Worm (Caenorhabditis elegans): ENCODE results near the gene lec-3.
"Not testable (repeated sequence)": the region's sequence is repeated elsewhere in the genome, so short reads cannot be mapped to it uniquely, and the experiment has no call there.

The lec-3 gene

DNA sequence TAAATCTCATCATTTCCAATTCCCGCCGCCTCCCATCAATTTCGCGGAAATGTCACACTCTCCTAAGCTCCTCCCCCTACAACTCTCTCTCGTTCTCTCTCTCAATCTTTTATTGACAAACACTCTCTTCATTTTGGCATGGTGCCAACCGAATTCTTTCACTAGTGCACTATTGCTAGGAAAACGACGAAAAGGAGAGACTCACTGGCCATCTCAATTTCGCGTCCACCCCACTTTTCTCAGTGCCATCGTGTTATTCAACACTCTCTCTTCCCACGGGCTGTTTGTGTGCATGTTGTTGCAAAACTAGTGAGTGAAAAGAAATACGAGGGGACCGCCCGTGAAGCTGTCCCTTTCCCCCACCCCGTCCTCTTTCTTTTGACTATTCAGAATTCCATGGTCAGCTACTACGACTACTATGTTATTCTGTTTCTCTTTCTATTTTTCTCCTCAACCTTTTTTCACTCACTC lies 6.0 kb upstream of the lec-3 start:
- TF ChIP-seq flt-1 (GFP tag; IDR thresholded peaks at IDR 0.05) (no peak), ztf-23 (GFP tag; IDR thresholded peaks at IDR 0.05) (no peak), ref-1 (GFP tag; conservative IDR thresholded peaks at IDR 0.05) (no peak), med-1 (GFP tag; optimal IDR thresholded peaks at IDR 0.05; ENCODE audit: insufficient read depth) (no peak), T22C8.4 (GFP tag; IDR thresholded peaks at IDR 0.05) (no peak), klf-2 (GFP tag; conservative IDR thresholded peaks at IDR 0.05) (no peak), tab-1 (GFP tag; IDR thresholded peaks at IDR 0.05) (no peak), cog-1 (tag; optimal IDR thresholded peaks at IDR 0.05) (no peak), ztf-29 (GFP tag; IDR thresholded peaks at IDR 0.05) (no peak)

DNA sequence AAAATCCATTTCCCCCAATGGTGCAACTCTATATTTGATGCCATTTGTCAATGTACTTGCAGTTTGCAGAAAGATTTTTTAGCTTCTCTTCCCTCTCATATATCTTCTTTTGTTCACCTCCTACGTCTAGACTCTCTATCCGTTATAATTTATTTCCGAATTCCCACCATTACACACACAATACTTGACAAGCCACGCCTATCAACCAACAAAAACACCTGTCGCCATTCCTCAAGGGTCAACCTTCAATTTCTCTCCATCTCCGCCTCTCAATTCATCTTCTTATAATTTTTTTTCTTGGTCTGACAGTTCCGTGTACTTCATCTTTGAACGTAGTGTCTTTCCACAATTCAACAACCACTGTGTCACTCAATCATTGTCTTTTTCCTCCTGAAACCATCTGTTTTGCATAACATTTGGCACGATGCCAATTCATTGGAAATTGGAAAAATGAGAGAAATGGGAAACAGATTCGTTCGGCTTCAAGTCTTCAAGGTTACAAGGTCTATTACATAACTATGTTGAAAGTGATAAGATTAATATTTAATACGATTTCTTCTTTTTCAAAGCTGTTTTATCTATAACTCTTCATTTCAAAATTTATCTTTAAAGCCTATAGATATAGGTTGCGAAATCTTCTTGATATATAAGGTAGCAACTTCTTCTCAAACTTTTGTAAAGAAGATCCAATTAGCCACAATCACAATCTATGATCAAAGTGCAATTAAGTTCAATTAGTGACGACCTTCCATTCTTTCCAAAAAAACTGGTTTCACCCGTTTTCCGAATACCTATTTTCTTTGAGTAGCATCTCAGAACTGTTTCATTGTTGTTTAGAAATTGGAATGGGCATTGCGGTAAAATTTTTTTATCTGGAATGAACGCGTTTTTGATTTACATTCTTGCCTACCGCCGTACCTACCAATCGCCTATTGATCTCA lies 4.0 kb upstream of the lec-3 start:
- no peak for TF ChIP-seq ref-1 (GFP tag; conservative IDR thresholded peaks at IDR 0.05)
- TF ChIP-seq ztf-23 (GFP tag; IDR thresholded peaks at IDR 0.05) = no peak
- TF ChIP-seq tab-1 (GFP tag; IDR thresholded peaks at IDR 0.05) = no peak
- TF ChIP-seq cog-1 (tag; optimal IDR thresholded peaks at IDR 0.05) = no peak
- TF ChIP-seq klf-2 (GFP tag; conservative IDR thresholded peaks at IDR 0.05) = no peak
- TF ChIP-seq T22C8.4 (GFP tag; IDR thresholded peaks at IDR 0.05) = no peak
- no peak for TF ChIP-seq med-1 (GFP tag; optimal IDR thresholded peaks at IDR 0.05; ENCODE audit: insufficient read depth)

DNA sequence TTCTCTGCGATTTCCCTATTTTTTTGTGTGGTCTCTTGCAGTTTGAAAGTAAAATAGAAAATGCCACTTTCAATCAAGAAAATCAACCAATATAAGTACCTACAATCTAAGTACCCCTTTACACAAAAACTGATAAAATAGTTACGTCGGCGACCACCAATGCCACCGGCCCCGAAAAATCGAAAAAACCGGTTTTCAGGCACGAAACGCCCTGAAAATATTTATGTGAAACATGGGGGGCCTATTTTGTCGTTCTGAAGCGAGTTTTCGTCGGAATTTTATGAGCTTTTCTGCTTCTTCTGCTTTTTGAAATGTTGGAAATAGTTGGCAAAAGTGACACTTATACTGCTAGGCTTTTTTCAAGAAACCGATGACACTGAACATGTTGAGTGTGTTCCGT lies 2.3 kb upstream of the lec-3 start:
- TF ChIP-seq flt-1 (GFP tag; IDR thresholded peaks at IDR 0.05) (no peak), ztf-29 (GFP tag; IDR thresholded peaks at IDR 0.05) (no peak)

DNA sequence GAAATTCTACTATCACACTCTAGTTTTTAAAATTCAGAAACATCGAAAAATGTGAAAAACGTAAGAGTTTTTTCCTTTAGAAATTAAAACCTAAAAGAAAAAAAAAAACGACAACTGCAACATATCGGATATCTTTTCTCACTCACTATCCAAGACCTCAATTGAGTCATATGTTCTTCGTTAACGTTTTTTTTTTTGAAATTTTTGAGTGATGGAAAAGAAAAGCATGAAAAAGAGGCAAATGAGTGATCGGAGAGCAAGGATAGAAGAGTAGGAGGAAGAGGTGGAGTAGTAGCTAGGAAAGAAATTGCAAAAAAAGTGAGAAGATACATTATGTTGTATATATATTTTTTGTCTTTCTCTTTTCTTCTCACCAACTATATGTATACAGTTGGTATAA lies 1.4 kb upstream of the lec-3 start:
- TF ChIP-seq tab-1 (GFP tag; IDR thresholded peaks at IDR 0.05) (no peak), klf-2 (GFP tag; conservative IDR thresholded peaks at IDR 0.05) (no peak), ref-1 (GFP tag; conservative IDR thresholded peaks at IDR 0.05) (no peak), cog-1 (tag; optimal IDR thresholded peaks at IDR 0.05) (no peak), ztf-23 (GFP tag; IDR thresholded peaks at IDR 0.05) (no peak)

DNA sequence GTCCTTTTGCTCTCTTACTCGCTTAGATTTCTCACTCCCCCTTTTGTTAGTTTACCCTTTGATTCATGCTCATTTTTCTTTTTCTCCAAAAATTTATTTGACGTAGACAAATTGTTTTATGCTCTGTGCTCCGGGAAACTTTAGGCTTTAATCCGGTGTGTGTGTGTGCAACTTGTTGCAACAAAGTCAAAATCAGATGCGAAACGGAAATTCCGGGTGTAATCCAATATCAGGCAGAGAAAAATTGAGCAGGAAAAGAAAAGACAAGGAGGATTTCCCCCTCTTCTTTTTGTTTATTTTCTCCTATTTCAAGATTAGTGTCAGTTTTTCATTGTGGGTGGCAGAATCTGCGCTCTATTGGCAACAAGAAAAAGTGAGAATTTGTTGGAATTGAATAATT lies 1.6 kb downstream of the lec-3 start:
- TF ChIP-seq flt-1 (GFP tag; IDR thresholded peaks at IDR 0.05) = no peak
- TF ChIP-seq T22C8.4 (GFP tag; IDR thresholded peaks at IDR 0.05) = no peak
- TF ChIP-seq med-1 (GFP tag; optimal IDR thresholded peaks at IDR 0.05; ENCODE audit: insufficient read depth) = no peak
- no peak for TF ChIP-seq ztf-29 (GFP tag; IDR thresholded peaks at IDR 0.05)
- no peak for TF ChIP-seq ref-1 (GFP tag; conservative IDR thresholded peaks at IDR 0.05)
- no peak for TF ChIP-seq ztf-23 (GFP tag; IDR thresholded peaks at IDR 0.05)
- no peak for TF ChIP-seq tab-1 (GFP tag; IDR thresholded peaks at IDR 0.05)

DNA sequence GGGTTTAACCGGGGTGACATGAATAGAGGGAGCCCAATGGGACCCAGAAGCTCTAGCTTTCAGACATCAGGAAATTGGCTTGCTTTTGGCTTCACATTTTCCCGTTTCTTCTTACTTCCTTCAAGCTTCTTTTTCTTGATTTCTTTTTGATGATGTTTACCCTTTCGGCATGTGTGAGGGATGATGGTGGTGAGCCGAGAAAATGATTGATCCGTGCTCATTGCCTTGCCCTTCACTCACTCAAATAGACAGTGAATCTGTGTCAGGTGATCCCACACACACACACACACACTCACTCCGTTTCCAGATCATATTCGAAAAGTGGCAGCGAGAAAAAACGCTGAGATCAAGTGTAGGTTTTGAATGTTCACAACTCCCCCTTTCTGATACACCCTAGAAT lies 3.8 kb downstream of the lec-3 start:
- TF ChIP-seq tab-1 (GFP tag; IDR thresholded peaks at IDR 0.05) = no peak
- no peak for TF ChIP-seq klf-2 (GFP tag; conservative IDR thresholded peaks at IDR 0.05)
- no peak for TF ChIP-seq med-1 (GFP tag; optimal IDR thresholded peaks at IDR 0.05; ENCODE audit: insufficient read depth)
- TF ChIP-seq T22C8.4 (GFP tag; IDR thresholded peaks at IDR 0.05) = no peak
- no peak for TF ChIP-seq ztf-23 (GFP tag; IDR thresholded peaks at IDR 0.05)
- no peak for TF ChIP-seq ref-1 (GFP tag; conservative IDR thresholded peaks at IDR 0.05)
- TF ChIP-seq cog-1 (tag; optimal IDR thresholded peaks at IDR 0.05) = no peak
- no peak for TF ChIP-seq flt-1 (GFP tag; IDR thresholded peaks at IDR 0.05)
- TF ChIP-seq ztf-29 (GFP tag; IDR thresholded peaks at IDR 0.05) = no peak

DNA sequence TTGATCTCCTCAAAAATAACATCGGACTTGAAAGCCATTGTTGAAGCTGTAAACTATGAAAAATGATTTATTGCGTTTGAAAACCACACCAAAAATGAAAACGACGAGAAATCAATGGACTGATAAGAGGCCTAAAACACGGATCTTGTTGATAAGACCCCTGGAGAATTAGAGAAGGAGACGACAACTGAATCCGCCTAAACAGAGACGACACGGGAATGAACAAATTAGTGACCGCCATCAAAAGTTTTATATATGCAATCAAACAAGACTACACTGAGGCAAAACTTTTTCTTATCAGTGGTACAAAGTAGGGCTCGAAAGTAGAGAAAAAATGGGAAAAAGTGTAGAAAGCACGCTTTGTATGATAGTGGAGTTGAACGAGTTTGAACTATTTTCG lies 10.2 kb downstream of the lec-3 start, which contains the start of gene nlt-1:
Gene nlt-1, minus strand, starts transcription at position 78 of the 400 bp plus-strand sequence.
- TF ChIP-seq flt-1 (GFP tag; IDR thresholded peaks at IDR 0.05) = no peak
- no peak for TF ChIP-seq ztf-23 (GFP tag; IDR thresholded peaks at IDR 0.05)
- TF ChIP-seq T22C8.4 (GFP tag; IDR thresholded peaks at IDR 0.05) = no peak
- no peak for TF ChIP-seq tab-1 (GFP tag; IDR thresholded peaks at IDR 0.05)
- no peak for TF ChIP-seq cog-1 (tag; optimal IDR thresholded peaks at IDR 0.05)
- TF ChIP-seq ztf-29 (GFP tag; IDR thresholded peaks at IDR 0.05) = no peak
- TF ChIP-seq klf-2 (GFP tag; conservative IDR thresholded peaks at IDR 0.05) = no peak
- TF ChIP-seq med-1 (GFP tag; optimal IDR thresholded peaks at IDR 0.05; ENCODE audit: insufficient read depth) = no peak
- TF ChIP-seq ref-1 (GFP tag; conservative IDR thresholded peaks at IDR 0.05) = no peak

DNA sequence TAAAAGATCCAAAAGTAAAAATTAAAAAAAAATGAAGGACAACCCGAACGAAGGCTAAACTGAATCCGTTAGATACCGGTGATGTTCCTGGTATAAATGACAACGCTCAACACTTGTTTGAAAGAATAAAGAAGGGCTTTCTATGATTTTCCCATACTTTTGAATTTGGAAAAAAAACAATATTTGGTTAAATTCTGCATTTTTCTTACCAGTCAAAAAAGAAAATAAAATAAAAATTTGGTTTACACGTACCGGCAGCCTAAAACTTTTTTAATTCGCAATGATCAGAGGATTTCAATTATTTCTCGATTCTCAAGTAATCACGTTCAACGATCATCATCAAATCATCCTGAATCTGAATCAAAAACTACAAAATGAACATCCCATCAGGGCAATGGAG lies 10.6 kb downstream of the lec-3 start, which contains the start of gene ZK892.3:
Gene ZK892.3, plus strand, starts transcription at position 301 of the 400 bp plus-strand sequence.
- no peak for TF ChIP-seq med-1 (GFP tag; optimal IDR thresholded peaks at IDR 0.05; ENCODE audit: insufficient read depth)
- TF ChIP-seq ref-1 (GFP tag; conservative IDR thresholded peaks at IDR 0.05) = no peak
- no peak for TF ChIP-seq klf-2 (GFP tag; conservative IDR thresholded peaks at IDR 0.05)
- no peak for TF ChIP-seq flt-1 (GFP tag; IDR thresholded peaks at IDR 0.05)
- TF ChIP-seq tab-1 (GFP tag; IDR thresholded peaks at IDR 0.05) = no peak
- no peak for TF ChIP-seq cog-1 (tag; optimal IDR thresholded peaks at IDR 0.05)
- TF ChIP-seq ztf-23 (GFP tag; IDR thresholded peaks at IDR 0.05) = no peak
- no peak for TF ChIP-seq ztf-29 (GFP tag; IDR thresholded peaks at IDR 0.05)
- TF ChIP-seq T22C8.4 (GFP tag; IDR thresholded peaks at IDR 0.05) = no peak

DNA sequence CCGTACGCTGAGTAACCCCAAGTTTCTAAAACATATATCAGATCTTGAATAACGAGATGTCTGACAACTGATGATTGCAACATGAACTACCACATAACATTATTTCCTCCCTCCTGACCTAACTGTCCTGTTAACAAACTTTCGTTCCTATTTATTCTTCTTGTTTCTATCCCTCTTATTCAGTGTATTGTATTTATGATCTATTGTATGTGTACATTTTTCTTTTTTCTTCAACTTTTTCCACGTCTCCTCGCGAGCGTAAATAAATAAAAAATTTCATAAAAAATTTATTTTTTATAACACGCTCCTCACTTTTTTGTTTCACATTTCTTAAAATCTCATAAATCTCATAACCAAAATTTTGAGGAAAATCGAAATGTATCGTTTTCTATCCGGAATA lies 15.4 kb downstream of the lec-3 start, which contains the start of gene ZK892.4:
Gene ZK892.4, plus strand, starts transcription at position 301 of the 400 bp plus-strand sequence.
- TF ChIP-seq ztf-23 (GFP tag; IDR thresholded peaks at IDR 0.05); klf-2 (GFP tag; conservative IDR thresholded peaks at IDR 0.05); ref-1 (GFP tag; conservative IDR thresholded peaks at IDR 0.05): not testable (repeated sequence)

- TF ChIP-seq tab-1 (GFP tag; IDR thresholded peaks at IDR 0.05) = no peak
Observed at ce11 chrII:10007917-10008316, 17.0 kb downstream of the lec-3 start, which contains the start of gene ZK892.5. ZK892.5 (plus strand) TSS chrII:10008217.
